Fruit fly (Drosophila melanogaster) whole organism, prepupa: ENCODE data around the gene CG14717.
A peak's percentile ranks its signal among the peaks of the same experiment; 100 is the strongest.

Experiments used
- Blimp-1 ChIP-seq: fragments of 200-800 bp; sonication (Bioruptor generic); optimal IDR thresholded peaks from 3 replicates; lab custom pipeline; 2017; ENCODE audit warnings: missing biosample characterization, missing genetic modification characterization, mild to moderate bottlenecking, moderate library complexity, missing genetic modification reagents
- CG11902 ChIP-seq: fragments of 200-800 bp; sonication (Bioruptor generic); optimal IDR thresholded peaks from 3 replicates; lab custom pipeline; 2016; ENCODE audit warnings: missing biosample characterization, missing genetic modification characterization
- CG3032 ChIP-seq: fragments of 200-800 bp; optimal IDR thresholded peaks from 2 replicates; lab custom pipeline; 2019; ENCODE audit warnings: missing biosample characterization, mild to moderate bottlenecking, missing genetic modification characterization, moderate library complexity
- CG31627 ChIP-seq: fragments of 200-800 bp; sonication (Bioruptor generic); optimal IDR thresholded peaks from 3 replicates; lab custom pipeline; 2016; ENCODE audit warnings: missing biosample characterization, missing genetic modification characterization
- CG6808 ChIP-seq: fragments of 200-800 bp; sonication (Bioruptor generic); optimal IDR thresholded peaks from 3 replicates; lab custom pipeline; 2017; ENCODE audit warnings: missing biosample characterization, missing genetic modification characterization, mild to moderate bottlenecking, moderate library complexity, missing genetic modification reagents
- cyc ChIP-seq: fragments of 200-800 bp; sonication (Bioruptor generic); optimal IDR thresholded peaks from 3 replicates; lab custom pipeline; 2016; ENCODE audit warnings: missing biosample characterization, missing genetic modification characterization
- dsx ChIP-seq: fragments of 200-800 bp; optimal IDR thresholded peaks from 3 replicates; lab custom pipeline; 2019; ENCODE audit warnings: missing biosample characterization, mild to moderate bottlenecking, missing genetic modification characterization, moderate library complexity; ENCODE audit not compliant: poor library complexity, severe bottlenecking
- pdm3 ChIP-seq: fragments of 200-800 bp; sonication (Bioruptor generic); optimal IDR thresholded peaks from 3 replicates; lab custom pipeline; 2016; ENCODE audit warnings: missing biosample characterization, missing genetic modification characterization

- TF ChIP-seq CG3032 (peak; percentile 33), dsx (GFP tag; lab: Kevin White, UChicago) (no peak), pdm3 (no peak), Blimp-1 (GFP tag; lab: Kevin White, UChicago) (no peak), cyc (GFP tag; lab: Kevin White, UChicago) (no peak), CG6808 (no peak), CG11902 (GFP tag; lab: Kevin White, UChicago) (no peak), CG31627 (GFP tag; lab: Kevin White, UChicago) (peak; percentile 41)
Observed at dm6 chr3R:11735337-11735736, 39.0 kb downstream of the CG14717 start, which contains the start of gene CG14721.
